ENCODE assay signal across 3 worm cellular contexts in the genomic region with DNA sequence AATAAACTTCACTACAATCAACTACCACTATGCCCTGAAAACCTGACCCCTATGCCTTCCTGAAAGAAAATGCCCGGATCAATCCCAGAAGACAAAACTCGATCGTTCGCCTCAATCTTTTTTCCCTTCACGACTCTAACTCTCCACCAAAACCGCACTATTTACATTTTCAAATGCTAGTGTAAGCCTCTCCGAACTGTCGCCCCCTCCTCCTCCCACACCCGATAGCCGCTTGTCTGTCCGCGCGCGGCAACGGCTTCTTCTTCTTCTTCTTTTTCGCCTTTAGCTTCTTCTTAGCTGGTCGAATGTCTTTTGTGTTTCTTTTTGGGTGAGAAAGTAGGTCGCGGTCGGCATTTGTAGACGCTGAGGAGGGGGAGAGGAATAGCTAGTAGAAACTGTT.
TF ChIP-seq lines count a peak whose summit lies in the region.

No protein-coding gene starts in this region.

TF ChIP-seq in whole organism, L1 larva, 84 proteins besides CTCF, POLR2A, EP300 and RAD21:
- TF ChIP-seq ceh-63 (GFP tag; optimal IDR thresholded peaks at IDR 0.05; lab: Kevin White, UChicago) = no peak
- no peak for TF ChIP-seq unc-130 (tag; optimal IDR thresholded peaks at IDR 0.05; lab: Kevin White, UChicago)
- peak; percentile 70 for TF ChIP-seq blmp-1 (tag; optimal IDR thresholded peaks at IDR 0.05; lab: Kevin White, UChicago)

TF ChIP-seq in whole organism, L3 larva, 47 proteins besides CTCF, POLR2A, EP300 and RAD21:
- peak; percentile 31 for TF ChIP-seq ama-1 (optimal IDR thresholded peaks at IDR 0.05; lab: Kevin White, UChicago)
- TF ChIP-seq fkh-2 (tag; optimal IDR thresholded peaks at IDR 0.05; lab: Kevin White, UChicago) = no peak
- peak; percentile 39 for TF ChIP-seq nhr-23 (tag; optimal IDR thresholded peaks at IDR 0.05; lab: Kevin White, UChicago)
- no peak for TF ChIP-seq elt-3 (tag; optimal IDR thresholded peaks at IDR 0.05; lab: Kevin White, UChicago)
- no peak for TF ChIP-seq unc-62 (GFP tag; optimal IDR thresholded peaks at IDR 0.05; lab: Kevin White, UChicago)

TF ChIP-seq in whole organism, mixed stage, embryonic, 35 proteins besides CTCF, POLR2A, EP300 and RAD21:
- TF ChIP-seq nhr-237 (tag; optimal IDR thresholded peaks at IDR 0.05; lab: Kevin White, UChicago) = no peak
- TF ChIP-seq ham-2 (GFP tag; optimal IDR thresholded peaks at IDR 0.05; lab: Kevin White, UChicago) = peak; percentile 81
- TF ChIP-seq nhr-28 (tag; optimal IDR thresholded peaks at IDR 0.05; lab: Kevin White, UChicago) = no peak
- TF ChIP-seq elt-3 (tag; optimal IDR thresholded peaks at IDR 0.05; lab: Kevin White, UChicago) = no peak

Comparison
In these comparisons a context has a peak if more than half of its experiments do, and no peak if none do; other contexts are left out.
1. Of the 26 proteins assayed by ChIP-seq in both whole organism, L1 larva and whole organism, L3 larva: peak only in whole organism, L1 larva: none; only in whole organism, L3 larva: ama-1; in both: none; in neither: 25.